Fruit fly (Drosophila melanogaster) whole organism, embryonic: ENCODE data around the gene wge.
A peak's percentile ranks its signal among the peaks of the same experiment; 100 is the strongest.

Experiments used
- Awh ChIP-seq: fragments of 200-800 bp; sonication (Bioruptor generic); IDR thresholded peaks from 2 replicates; pipeline ENCODE4, ENCODE4 v1.3.6; 2022; ENCODE audit warnings: missing biosample characterization, missing genetic modification characterization
- CG10147 ChIP-seq: fragments of 200-800 bp; sonication (Bioruptor generic); optimal IDR thresholded peaks from 2 replicates; lab custom pipeline; 2019; ENCODE audit warnings: missing biosample characterization, mild to moderate bottlenecking, missing genetic modification characterization, moderate library complexity
- CG11085 ChIP-seq: fragments of 200-800 bp; sonication (Bioruptor generic); IDR thresholded peaks from 2 replicates; pipeline ENCODE4 v1.3.6; 2022; ENCODE audit warnings: missing biosample characterization, missing genetic modification characterization
- CG4328 ChIP-seq: fragments of 200-800 bp; sonication (Bioruptor generic); optimal IDR thresholded peaks from 3 replicates; lab custom pipeline; 2017; ENCODE audit warnings: missing biosample characterization, missing genetic modification reagents, missing genetic modification characterization
- CG7987 ChIP-seq: fragments of 200-800 bp; sonication (Bioruptor generic); optimal IDR thresholded peaks from 2 replicates; lab custom pipeline; 2018; ENCODE audit warnings: missing biosample characterization, mild to moderate bottlenecking, missing genetic modification characterization, moderate library complexity
- Nf-YA ChIP-seq: fragments of 200-800 bp; sonication (Bioruptor generic); IDR thresholded peaks from 2 replicates; pipeline ENCODE4 v1.3.6; 2022; ENCODE audit warnings: missing biosample characterization, missing genetic modification characterization
- ems ChIP-seq: fragments of 200-800 bp; sonication (Bioruptor generic); optimal IDR thresholded peaks from 3 replicates; lab custom pipeline; 2016; ENCODE audit warnings: missing biosample characterization, missing genetic modification characterization
- fd3F ChIP-seq: fragments of 200-800 bp; sonication (Bioruptor generic); optimal IDR thresholded peaks from 2 replicates; lab custom pipeline; 2018; ENCODE audit warnings: missing biosample characterization, mild to moderate bottlenecking, missing genetic modification characterization, moderate library complexity
- h ChIP-seq: fragments of >200 bp; optimal IDR thresholded peaks from 2 replicates; lab custom pipeline; 2017
- sens ChIP-seq: fragments of 200-800 bp; sonication (Bioruptor generic); peaks from one replicate; lab custom pipeline; 2016; ENCODE audit warnings: missing biosample characterization, missing genetic modification characterization

DNA sequence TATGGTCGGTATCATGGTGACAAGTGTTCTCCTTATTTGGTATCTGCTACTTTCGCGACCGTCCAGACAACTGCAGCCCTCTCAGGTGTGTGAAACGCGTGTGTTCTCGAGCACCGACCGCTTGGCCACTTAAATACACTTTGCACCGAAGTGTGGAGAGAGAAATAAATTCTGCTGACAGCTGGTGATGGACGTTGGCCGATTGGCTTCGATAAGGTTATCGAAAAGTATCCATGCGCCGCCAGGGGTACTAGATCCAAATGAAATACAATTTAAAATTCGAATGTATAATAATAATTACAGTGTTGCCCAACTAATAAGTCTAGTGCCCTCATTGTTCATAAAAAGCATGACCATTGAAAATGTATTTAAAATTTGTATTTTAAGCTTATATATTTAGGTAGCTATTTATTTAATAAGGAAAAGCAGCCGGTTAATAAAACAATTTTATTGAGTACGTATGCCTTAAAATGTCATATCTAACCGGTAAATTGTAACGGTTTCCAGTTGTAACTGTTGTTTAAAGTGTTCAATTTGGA is 34.5 kb downstream of the wge start, which contains the start of the genes Gclm and CG17625:
- peak; percentile 55 for TF ChIP-seq CG4328 (GFP tag; lab: Kevin White, UChicago)
- peak; percentile 27 for TF ChIP-seq CG10147 (GFP tag; lab: Kevin White, UChicago)
- peak; percentile 26 for TF ChIP-seq fd3F
- no peak for TF ChIP-seq h (lab: Kevin White, UChicago)
- peak; percentile 41; the same call in 1 of the 2 replicates for TF ChIP-seq Awh (GFP tag; lab: Robert Waterston, UW)
- TF ChIP-seq ems (GFP tag; lab: Kevin White, UChicago): peak; percentile 14
- peak; percentile 92 for TF ChIP-seq sens (GFP tag; lab: Kevin White, UChicago)
- TF ChIP-seq Nf-YA (GFP tag; lab: Robert Waterston, UW): no peak
- TF ChIP-seq CG7987 (GFP tag; lab: Kevin White, UChicago): peak; percentile 38
- TF ChIP-seq CG11085 (GFP tag; lab: Robert Waterston, UW): no peak
